Fruit fly (Drosophila melanogaster) whole organism, wandering third instar larva: ENCODE measurements around the gene ND-51.

Source experiments
- CG32264 ChIP-seq: fragments of 200-800 bp; sonication (Bioruptor generic); optimal IDR thresholded peaks from 2 replicates; lab custom pipeline; 2016; ENCODE audit warnings: missing biosample characterization, missing genetic modification characterization
- CG9705 ChIP-seq: fragments of 200-800 bp; sonication (Bioruptor generic); optimal IDR thresholded peaks from 2 replicates; lab custom pipeline; 2018; ENCODE audit warnings: missing biosample characterization, mild to moderate bottlenecking, missing genetic modification characterization
- Dif ChIP-seq: fragments of 200-275, 200-300 bp; sonication (Bioruptor generic); optimal IDR thresholded peaks from 2 replicates; lab custom pipeline; 2018; ENCODE audit warnings: missing biosample characterization, missing genetic modification characterization; ENCODE audit not compliant: partially characterized antibody
- HLH106 ChIP-seq: fragments of 200-800 bp; optimal IDR thresholded peaks from 3 replicates; lab custom pipeline; 2019; ENCODE audit warnings: missing biosample characterization, mild to moderate bottlenecking, missing genetic modification characterization, moderate library complexity
- Hnf4 ChIP-seq: fragments of 200-800 bp; sonication (Bioruptor generic); optimal IDR thresholded peaks from 2 replicates; lab custom pipeline; 2016; ENCODE audit warnings: missing biosample characterization, mild to moderate bottlenecking, missing genetic modification characterization
- Hr83 ChIP-seq: fragments of 200-300 bp; sonication (Bioruptor generic); optimal IDR thresholded peaks from 2 replicates; lab custom pipeline; 2016; ENCODE audit warnings: missing biosample characterization, mild to moderate bottlenecking, missing genetic modification characterization, moderate library complexity; ENCODE audit not compliant: poor library complexity, severe bottlenecking
- Jra ChIP-seq: sonication (Bioruptor generic); optimal IDR thresholded peaks from 2 replicates; lab custom pipeline; 2016; ENCODE audit warnings: missing biosample characterization, missing genetic modification characterization
- Mio ChIP-seq: sonication (Bioruptor generic); optimal IDR thresholded peaks from 2 replicates; lab custom pipeline; 2016; ENCODE audit warnings: missing biosample characterization, missing genetic modification characterization
- Myc ChIP-seq: fragments of >200 bp; optimal IDR thresholded peaks from 2 replicates; lab custom pipeline; 2017
- N ChIP-seq: fragments of >200 bp; optimal IDR thresholded peaks from 2 replicates; lab custom pipeline; 2018; ENCODE audit warnings: missing biosample characterization, missing external identifiers, missing genetic modification characterization
- OdsH ChIP-seq: fragments of 200-800 bp; sonication (Bioruptor generic); optimal IDR thresholded peaks from 2 replicates; lab custom pipeline; 2016; ENCODE audit warnings: missing biosample characterization, mild to moderate bottlenecking, missing genetic modification characterization
- Rel ChIP-seq, 2 experiments: fragments of 200-800 bp; sonication (Bioruptor generic) in 1 of 2; optimal IDR thresholded peaks; 2 replicates in 1 of 2; 3 replicates in 1 of 2; lab custom pipeline; 2016 to 2019; ENCODE audit warnings: mild to moderate bottlenecking in 2 of 2, missing biosample characterization in 2 of 2, missing genetic modification characterization in 2 of 2, moderate library complexity in 1 of 2
- Sp1 ChIP-seq: fragments of 200-800 bp; sonication (Bioruptor generic); optimal IDR thresholded peaks from 3 replicates; lab custom pipeline; 2019; ENCODE audit warnings: missing biosample characterization, mild to moderate bottlenecking, missing genetic modification characterization, moderate library complexity
- Vsx2 ChIP-seq: fragments of 200-300, 225-300 bp; sonication (Bioruptor generic); optimal IDR thresholded peaks from 2 replicates; lab custom pipeline; 2018; ENCODE audit warnings: missing biosample characterization, missing genetic modification characterization; ENCODE audit not compliant: partially characterized antibody
- br ChIP-seq: fragments of 200-800 bp; sonication (Bioruptor generic); optimal IDR thresholded peaks from 2 replicates; lab custom pipeline; 2016; ENCODE audit warnings: missing biosample characterization, missing genetic modification characterization
- brk ChIP-seq: fragments of 200-800 bp; sonication (Bioruptor generic); optimal IDR thresholded peaks from 2 replicates; lab custom pipeline; 2016; ENCODE audit warnings: missing biosample characterization, mild to moderate bottlenecking, missing genetic modification characterization
- dl ChIP-seq, 2 experiments: fragments of 175-275, 200-275 bp in 1 of 2; fragments of 200-275 bp in 1 of 2; sonication (Bioruptor generic); optimal IDR thresholded peaks; lab custom pipeline; 2018; ENCODE audit warnings: mild to moderate bottlenecking in 2 of 2, missing biosample characterization in 2 of 2, missing genetic modification characterization in 2 of 2, moderate library complexity in 2 of 2; ENCODE audit not compliant: partially characterized antibody in 2 of 2, insufficient read depth in 1 of 2
- dmrt93B ChIP-seq: fragments of 200-800 bp; sonication (Bioruptor generic); optimal IDR thresholded peaks from 2 replicates; lab custom pipeline; 2018; ENCODE audit warnings: missing biosample characterization, mild to moderate bottlenecking, missing genetic modification characterization
- dsf ChIP-seq: sonication (Bioruptor generic); optimal IDR thresholded peaks from 2 replicates; lab custom pipeline; 2016; ENCODE audit warnings: missing biosample characterization, missing genetic modification characterization, borderline replicate concordance
- ey ChIP-seq: fragments of 200-800 bp; sonication (Bioruptor generic); optimal IDR thresholded peaks from 2 replicates; lab custom pipeline; 2016; ENCODE audit warnings: missing biosample characterization, missing genetic modification characterization
- foxo ChIP-seq, 2 experiments: fragments of 200-800 bp; sonication (Bioruptor generic); optimal IDR thresholded peaks; 2 replicates in 1 of 2; 3 replicates in 1 of 2; lab custom pipeline; 2016 to 2017; ENCODE audit warnings: missing biosample characterization in 2 of 2, missing genetic modification characterization in 2 of 2
- fru ChIP-seq: fragments of 200-800 bp; sonication (Bioruptor generic); optimal IDR thresholded peaks from 3 replicates; lab custom pipeline; 2016; ENCODE audit warnings: missing biosample characterization, mild to moderate bottlenecking, missing genetic modification characterization
- h ChIP-seq: fragments of 200-800 bp; sonication (Bioruptor generic); optimal IDR thresholded peaks from 3 replicates; lab custom pipeline; 2016; ENCODE audit warnings: missing biosample characterization, mild to moderate bottlenecking, missing genetic modification characterization
- jim ChIP-seq: fragments of 175-275, 200-325 bp; sonication (Bioruptor generic); optimal IDR thresholded peaks from 2 replicates; lab custom pipeline; 2016; ENCODE audit warnings: missing biosample characterization, mild to moderate bottlenecking, missing genetic modification characterization
- pan ChIP-seq: fragments of >200 bp; optimal IDR thresholded peaks from 2 replicates; lab custom pipeline; 2017
- psq ChIP-seq: fragments of 200-800 bp; sonication (Bioruptor generic); optimal IDR thresholded peaks from 3 replicates; lab custom pipeline; 2017; ENCODE audit warnings: missing biosample characterization, mild to moderate bottlenecking, missing genetic modification characterization, moderate library complexity
- rgr ChIP-seq: fragments of 200-800 bp; sonication (Bioruptor generic); optimal IDR thresholded peaks from 3 replicates; lab custom pipeline; 2016; ENCODE audit warnings: missing biosample characterization, mild to moderate bottlenecking, missing genetic modification characterization
- sage ChIP-seq: fragments of 200-800 bp; sonication (Bioruptor generic); optimal IDR thresholded peaks from 2 replicates; lab custom pipeline; 2016; ENCODE audit warnings: missing biosample characterization, mild to moderate bottlenecking, missing genetic modification characterization
- sv ChIP-seq: fragments of 200-800 bp; sonication (Bioruptor generic); optimal IDR thresholded peaks from 3 replicates; lab custom pipeline; 2016; ENCODE audit warnings: missing biosample characterization, missing genetic modification characterization
- tai ChIP-seq: sonication (Bioruptor generic); optimal IDR thresholded peaks from 2 replicates; lab custom pipeline; 2016; ENCODE audit warnings: missing biosample characterization, missing genetic modification characterization
- usp ChIP-seq: fragments of >200 bp; optimal IDR thresholded peaks from 2 replicates; lab custom pipeline; 2017; ENCODE audit warnings: missing biosample characterization, missing genetic modification characterization
- woc ChIP-seq: sonication (Bioruptor generic); optimal IDR thresholded peaks from 2 replicates; lab custom pipeline; 2016; ENCODE audit warnings: missing biosample characterization, mild to moderate bottlenecking, missing genetic modification characterization

The ND-51 gene

dm6 chr2L:6065823-6066222, 3.3 kb upstream of the ND-51 start, which contains the start of the genes Fbw5 and CG9147 (continued):
- TF ChIP-seq woc (GFP tag; lab: Kevin White, UChicago): peak; percentile 100
- peak; percentile 100 for TF ChIP-seq br (GFP tag; lab: Kevin White, UChicago)
- TF ChIP-seq h (GFP tag; lab: Kevin White, UChicago): peak; percentile 100
- peak; percentile 100 for TF ChIP-seq ey (GFP tag; lab: Kevin White, UChicago)

dm6 chr2L:6060210-6060609, 2.3 kb downstream of the ND-51 start, which contains the start of gene CG34180:
TSS of gene CG34180 (plus strand) at chr2L:6060510.
- TF ChIP-seq Myc: no peak
- no peak for TF ChIP-seq Dif (GFP tag; lab: Kevin White, UChicago)
- no peak for TF ChIP-seq fru (GFP tag; lab: Kevin White, UChicago)
- TF ChIP-seq pan (lab: Kevin White, UChicago): no peak
- no peak for TF ChIP-seq OdsH (GFP tag; lab: Kevin White, UChicago)
- no peak for TF ChIP-seq Rel (GFP tag; optimal IDR thresholded peaks at IDR 0.05; lab: Kevin White, UChicago)
- TF ChIP-seq Rel (tag; optimal IDR thresholded peaks at IDR 0.05; lab: Kevin White, UChicago): no peak
- TF ChIP-seq Mio (GFP tag; lab: Kevin White, UChicago): no peak
- no peak for TF ChIP-seq sv (GFP tag; lab: Kevin White, UChicago)

dm6 chr2L:6053874-6054469, 8.6 kb downstream of the ND-51 start, which contains the start of gene CG13995:
TSS of gene CG13995 (plus strand) at chr2L:6054302.
- peak; percentile 33 for TF ChIP-seq Dif (GFP tag; lab: Kevin White, UChicago)
- TF ChIP-seq rgr: no peak
- no peak for TF ChIP-seq jim (GFP tag; lab: Kevin White, UChicago)
- no peak for TF ChIP-seq h (GFP tag; lab: Kevin White, UChicago)

dm6 chr2L:6051212-6051621, 11.3 kb downstream of the ND-51 start:
- TF ChIP-seq ey (GFP tag; lab: Kevin White, UChicago) (peak; percentile 93), N (GFP tag; lab: Kevin White, UChicago) (no peak), Hr83 (GFP tag; lab: Kevin White, UChicago) (peak; percentile 57), Jra (peak; percentile 64), brk (GFP tag; lab: Kevin White, UChicago) (no peak), tai (no peak), Hnf4 (peak; percentile 94), usp (GFP tag; lab: Kevin White, UChicago) (no peak), pan (lab: Kevin White, UChicago) (no peak), Mio (GFP tag; lab: Kevin White, UChicago) (peak; percentile 53), woc (GFP tag; lab: Kevin White, UChicago) (peak; percentile 93), CG32264 (GFP tag; lab: Kevin White, UChicago) (peak; percentile 90), fru (GFP tag; lab: Kevin White, UChicago) (peak; percentile 98), dl (GFP tag; optimal IDR thresholded peaks at IDR 0.05; lab: Kevin White, UChicago; ENCODE audit: insufficient read depth in 1 of 2, partially characterized antibody in 2 of 2) (no peak), Sp1 (GFP tag; lab: Kevin White, UChicago) (peak; percentile 97), dmrt93B (GFP tag; lab: Kevin White, UChicago) (peak; percentile 75), CG9705 (GFP tag; lab: Kevin White, UChicago) (peak; percentile 91), br (GFP tag; lab: Kevin White, UChicago) (peak; percentile 97), OdsH (GFP tag; lab: Kevin White, UChicago) (peak; percentile 96), HLH106 (tag; lab: Kevin White, UChicago) (peak; percentile 94), psq (GFP tag; lab: Kevin White, UChicago) (peak; percentile 90), sage (GFP tag; lab: Kevin White, UChicago) (peak; percentile 88), dsf (peak; percentile 76), foxo (GFP tag; optimal IDR thresholded peaks at IDR 0.05; lab: Kevin White, UChicago) (peak; percentile 92 to 95), sv (GFP tag; lab: Kevin White, UChicago) (peak; percentile 97), rgr (peak; percentile 98), Rel (GFP tag; optimal IDR thresholded peaks at IDR 0.05; lab: Kevin White, UChicago) (peak; percentile 87), Rel (tag; optimal IDR thresholded peaks at IDR 0.05; lab: Kevin White, UChicago) (peak; percentile 88), h (GFP tag; lab: Kevin White, UChicago) (peak; percentile 98), Vsx2 (GFP tag; lab: Kevin White, UChicago) (no peak)
